Fruit fly (Drosophila melanogaster) S2 (cell line): ENCODE results near the gene CG31730.

Experiments
- CG8478 ChIP-seq: fragments of >200 bp; optimal IDR thresholded peaks from 2 replicates; lab custom pipeline; 2018
- CTCF ChIP-seq, 2 experiments: fragments of >200 bp; optimal IDR thresholded peaks; 2 replicates each; lab custom pipeline; 2018

DNA sequence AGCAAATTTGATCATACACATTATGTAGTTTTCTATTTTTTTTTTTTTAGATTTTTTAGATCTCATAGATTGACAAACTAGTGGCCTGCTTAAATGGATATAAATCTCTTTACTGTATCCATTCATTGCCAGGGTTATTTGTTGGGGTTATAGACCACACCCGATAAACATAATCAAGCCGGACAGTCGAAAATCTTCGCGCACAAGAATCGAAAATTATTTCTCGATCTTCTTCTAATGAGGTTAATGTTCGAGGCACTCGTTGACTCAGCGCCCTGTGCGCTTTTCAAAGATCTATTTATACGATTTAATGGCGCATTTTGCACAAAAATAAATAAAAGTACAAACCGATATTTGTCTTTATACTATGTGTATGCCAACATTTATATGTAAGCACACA lies at the start of gene CG31730:
- TF ChIP-seq CTCF (optimal IDR thresholded peaks at IDR 0.05; lab: Kevin White, UChicago) (no peak), CG8478 (no peak)
